Worm (Caenorhabditis elegans): ENCODE measurements around the gene C18E9.2.

C18E9.2 gene

DNA sequence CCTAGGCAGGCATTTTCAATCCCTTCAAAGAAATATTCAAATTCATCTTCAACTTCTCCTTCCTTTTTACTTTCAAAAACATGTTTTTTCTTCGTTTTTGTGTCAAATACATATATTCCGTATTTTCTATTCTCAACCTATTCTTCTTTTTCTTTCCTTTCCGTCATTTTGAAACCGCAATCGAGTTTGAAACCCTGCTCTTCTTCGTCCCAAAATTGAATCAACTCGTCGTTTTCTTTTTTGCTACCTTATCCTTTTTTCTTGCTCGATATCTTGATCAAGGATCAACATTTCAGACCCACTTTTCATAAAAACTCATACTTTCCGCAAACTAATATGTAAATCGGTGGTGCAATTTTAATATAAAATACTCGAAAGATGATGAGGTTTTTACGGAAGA lies 19.6 kb upstream of the C18E9.2 start:
- TF ChIP-seq lir-3 (tag; optimal IDR thresholded peaks at IDR 0.05) (no peak), Y48G9A.11 (GFP tag; IDR thresholded peaks at IDR 0.05) (no peak), fkh-10 (GFP tag; optimal IDR thresholded peaks at IDR 0.05) (peak; percentile 18), duxl-1 (tag; optimal IDR thresholded peaks at IDR 0.05; ENCODE audit: poor library complexity) (no peak), nhr-41 (GFP tag; IDR thresholded peaks at IDR 0.05) (no peak), snpc-1.2 (GFP tag; IDR thresholded peaks at IDR 0.05) (no peak), nhr-25 (tag; optimal IDR thresholded peaks at IDR 0.05; ENCODE audit: borderline replicate concordance, insufficient read depth) (no peak), mes-2 (tag; optimal IDR thresholded peaks at IDR 0.05; ENCODE audit: poor library complexity, severe bottlenecking) (no peak)

DNA sequence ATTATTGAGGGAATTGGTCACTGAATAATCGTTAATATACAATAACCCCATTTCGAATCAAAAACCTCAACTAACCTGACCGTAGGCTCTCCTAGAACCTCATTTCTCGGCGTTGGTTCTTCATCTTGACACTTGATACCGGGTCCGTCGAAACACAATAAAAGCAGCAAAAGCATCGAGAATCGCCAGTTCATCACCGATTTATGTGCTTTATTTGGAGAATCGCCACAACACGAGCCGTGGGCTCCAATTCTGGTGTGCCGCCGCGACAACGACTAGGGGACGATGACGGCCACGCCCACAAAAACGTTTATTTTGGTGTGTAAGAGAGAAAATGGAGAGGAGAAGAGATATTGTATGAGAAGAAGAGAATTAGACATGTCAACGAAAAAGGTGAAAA lies 17.4 kb upstream of the C18E9.2 start, which contains the start of gene cutl-15:
Gene cutl-15 (minus strand): TSS at position 298 of the 400 bp plus-strand sequence.
- TF ChIP-seq saeg-2 (GFP tag; IDR thresholded peaks at IDR 0.05) (no peak), unc-62 (GFP tag; optimal IDR thresholded peaks at IDR 0.05 in 1 of 2) (peak in 1 of 2 experiments; percentile 25), unc-62 (tag; optimal IDR thresholded peaks at IDR 0.05) (no peak), jun-1 (tag; optimal IDR thresholded peaks at IDR 0.05) (no peak), daf-19 (GFP tag; conservative IDR thresholded peaks at IDR 0.05) (no peak), cey-2 (tag; optimal IDR thresholded peaks at IDR 0.05; ENCODE audit: borderline replicate concordance, insufficient read depth) (no peak), ceh-28 (tag; optimal IDR thresholded peaks at IDR 0.05) (no peak), lin-15B (tag; optimal IDR thresholded peaks at IDR 0.05) (no peak), F10B5.3 (tag; optimal IDR thresholded peaks at IDR 0.05) (no peak), rbr-2 (tag; optimal IDR thresholded peaks at IDR 0.05) (no peak), aha-1 (tag) (peak; percentile 98), tag-97 (GFP tag; IDR thresholded peaks at IDR 0.05) (no peak)

DNA sequence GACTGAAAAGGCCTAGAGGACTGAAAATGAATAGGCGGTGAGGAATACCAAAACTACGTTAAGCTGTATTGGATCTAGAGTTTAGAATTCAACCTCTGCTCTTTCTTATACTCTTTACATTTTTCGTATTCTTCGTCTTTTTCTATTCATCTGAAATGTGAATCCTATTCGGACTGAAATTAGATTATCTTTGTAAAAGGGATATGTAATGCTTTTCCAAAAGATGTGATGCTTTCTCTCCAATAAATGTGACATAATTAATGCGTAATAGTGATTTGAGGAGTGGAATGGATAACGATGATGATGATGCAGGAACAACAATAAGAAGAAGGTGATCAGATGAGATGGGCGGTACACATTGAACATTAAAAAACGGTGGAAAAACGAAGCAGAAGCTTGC lies 16.2 kb upstream of the C18E9.2 start:
- TF ChIP-seq vab-7 (GFP tag; IDR thresholded peaks at IDR 0.05) (no peak), ceh-32 (tag; optimal IDR thresholded peaks at IDR 0.05; ENCODE audit: poor library complexity) (no peak), lin-1 (GFP tag; IDR thresholded peaks at IDR 0.05) (no peak), fos-1 (tag; optimal IDR thresholded peaks at IDR 0.05) (no peak), mdt-29 (GFP tag; IDR thresholded peaks at IDR 0.05) (no peak), dmd-8 (GFP tag; IDR thresholded peaks at IDR 0.05) (no peak)

DNA sequence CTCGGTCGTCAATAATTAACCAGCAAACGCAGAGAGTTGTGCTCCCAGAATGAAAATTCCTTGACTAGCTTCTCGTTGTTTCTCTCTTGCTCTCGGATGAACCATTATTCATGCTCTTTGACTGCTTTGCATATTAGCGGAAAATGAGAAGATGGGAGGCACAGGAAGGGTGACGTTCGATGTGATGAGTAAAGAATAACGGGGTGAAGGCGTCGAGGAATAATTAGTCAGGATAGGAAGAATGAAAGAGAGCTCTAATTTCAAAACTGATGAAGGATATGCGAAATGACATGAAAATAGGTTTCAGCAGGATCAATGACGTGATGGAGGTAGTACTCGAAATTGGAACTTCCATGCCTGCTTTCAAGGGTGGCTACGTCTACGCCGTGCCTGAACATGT lies 13.5 kb upstream of the C18E9.2 start:
- TF ChIP-seq unc-62 (GFP tag; optimal IDR thresholded peaks at IDR 0.05 in 1 of 2) (peak in 1 of 2 experiments; percentile 97), unc-62 (tag; optimal IDR thresholded peaks at IDR 0.05) (no peak), madf-9 (GFP tag; conservative IDR thresholded peaks at IDR 0.05) (no peak)

DNA sequence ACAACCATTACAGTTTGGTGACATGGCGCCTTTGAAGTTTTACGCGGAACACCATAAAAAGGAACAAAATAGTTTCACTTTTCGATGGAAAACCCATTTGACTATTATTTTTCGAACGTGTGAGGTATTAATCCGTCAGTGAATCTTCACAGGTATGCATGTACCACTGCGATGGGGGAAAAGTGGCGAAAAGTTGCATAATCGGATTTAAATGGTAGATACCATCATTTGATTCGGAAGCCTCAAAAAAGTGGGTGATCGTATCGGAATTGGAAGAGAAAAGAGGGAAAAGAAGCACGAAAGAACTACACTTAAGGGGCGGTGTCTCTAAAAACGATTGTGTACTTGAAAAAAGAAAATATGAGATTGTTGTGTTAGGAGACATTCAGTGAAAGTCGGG lies 11.1 kb upstream of the C18E9.2 start:
- no peak for TF ChIP-seq Y105C5A.15 (GFP tag; IDR thresholded peaks at IDR 0.05)
- no peak for TF ChIP-seq set-16 (GFP tag; IDR thresholded peaks at IDR 0.05)
- TF ChIP-seq duxl-1 (tag; optimal IDR thresholded peaks at IDR 0.05; ENCODE audit: poor library complexity), result no peak
- TF ChIP-seq lin-39 (tag; optimal IDR thresholded peaks at IDR 0.05), result no peak
- TF ChIP-seq madf-9 (GFP tag; conservative IDR thresholded peaks at IDR 0.05), result no peak
- TF ChIP-seq fkh-10 (GFP tag; optimal IDR thresholded peaks at IDR 0.05), result no peak
- no peak for TF ChIP-seq unc-62 (GFP tag; optimal IDR thresholded peaks at IDR 0.05 in 1 of 2)
- TF ChIP-seq unc-62 (tag; optimal IDR thresholded peaks at IDR 0.05), result no peak

DNA sequence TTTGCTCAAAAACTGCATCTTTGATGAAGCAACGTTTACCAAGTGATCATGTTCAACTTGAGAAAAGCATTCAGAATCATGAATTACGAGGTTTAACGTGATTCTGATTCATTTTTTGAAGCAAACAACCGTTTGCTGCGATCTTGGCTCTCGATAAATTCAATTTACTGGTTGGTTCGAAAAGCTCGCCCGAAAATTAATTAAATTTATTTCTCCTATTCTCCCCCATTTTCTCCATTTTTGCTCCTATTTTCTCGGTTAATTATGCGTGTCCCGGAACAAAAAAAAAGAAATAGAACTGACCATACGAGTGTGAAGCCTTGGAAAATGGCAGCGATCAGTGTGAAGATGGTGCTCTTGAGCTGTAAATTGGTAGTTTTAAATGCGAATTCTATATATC lies 7.9 kb upstream of the C18E9.2 start:
- TF ChIP-seq ceh-20 (GFP tag; IDR thresholded peaks at IDR 0.05) (no peak), nhr-10 (tag; optimal IDR thresholded peaks at IDR 0.05) (no peak), F49E8.2 (tag; optimal IDR thresholded peaks at IDR 0.05; ENCODE audit: borderline replicate concordance) (no peak), mep-1 (tag; optimal IDR thresholded peaks at IDR 0.05) (no peak), daf-12 (tag; optimal IDR thresholded peaks at IDR 0.05) (no peak), Y75B8A.6 (GFP tag; IDR thresholded peaks at IDR 0.05) (no peak), ceh-62 (tag; optimal IDR thresholded peaks at IDR 0.05) (no peak), ceh-28 (tag; optimal IDR thresholded peaks at IDR 0.05) (no peak), dmd-8 (GFP tag; IDR thresholded peaks at IDR 0.05) (no peak)
